Fruit fly (Drosophila melanogaster) whole organism: ENCODE data around the gene Hipk.

Experiments
- CG8478 ChIP-seq: fragments of >200 bp; optimal IDR thresholded peaks from 2 replicates; lab custom pipeline; 2018; ENCODE audit warnings: inconsistent platforms
- Dll ChIP-seq: fragments of >200 bp; optimal IDR thresholded peaks from 2 replicates; lab custom pipeline; 2017
- EcR ChIP-seq, 2 experiments: fragments of >200 bp; optimal IDR thresholded peaks; 2 replicates each; lab custom pipeline; 2017; ENCODE audit warnings: missing biosample characterization in 2 of 2, missing genetic modification characterization in 2 of 2, missing genetic modification reagents in 2 of 2
- pan ChIP-seq: fragments of >200 bp; optimal IDR thresholded peaks from 2 replicates; lab custom pipeline; 2017
- psq ChIP-seq: fragments of >200 bp; optimal IDR thresholded peaks from 2 replicates; lab custom pipeline; 2017
- usp ChIP-seq: fragments of >200 bp; optimal IDR thresholded peaks from 2 replicates; lab custom pipeline; 2017; ENCODE audit warnings: missing biosample characterization, missing genetic modification characterization, mixed read lengths

The Hipk gene

dm6 chr3L:520465-521216 is 22.2 kb upstream of the Hipk start:
- TF ChIP-seq CG8478 (lab: Kevin White, UChicago) (no peak), pan (lab: Kevin White, UChicago) (no peak), Dll (lab: Kevin White, UChicago) (no peak), psq (lab: Kevin White, UChicago) (no peak), usp (GFP tag; lab: Kevin White, UChicago) (no peak), EcR (GFP tag; optimal IDR thresholded peaks at IDR 0.05; lab: Kevin White, UChicago) (no peak)

- TF ChIP-seq psq (lab: Kevin White, UChicago) (no peak), usp (GFP tag; lab: Kevin White, UChicago) (no peak), EcR (GFP tag; optimal IDR thresholded peaks at IDR 0.05; lab: Kevin White, UChicago) (no peak), Dll (lab: Kevin White, UChicago) (no peak), pan (lab: Kevin White, UChicago) (no peak), CG8478 (lab: Kevin White, UChicago) (no peak)
These were observed 18.6 kb upstream of the Hipk start for dm6 chr3L:524246-524645.

DNA sequence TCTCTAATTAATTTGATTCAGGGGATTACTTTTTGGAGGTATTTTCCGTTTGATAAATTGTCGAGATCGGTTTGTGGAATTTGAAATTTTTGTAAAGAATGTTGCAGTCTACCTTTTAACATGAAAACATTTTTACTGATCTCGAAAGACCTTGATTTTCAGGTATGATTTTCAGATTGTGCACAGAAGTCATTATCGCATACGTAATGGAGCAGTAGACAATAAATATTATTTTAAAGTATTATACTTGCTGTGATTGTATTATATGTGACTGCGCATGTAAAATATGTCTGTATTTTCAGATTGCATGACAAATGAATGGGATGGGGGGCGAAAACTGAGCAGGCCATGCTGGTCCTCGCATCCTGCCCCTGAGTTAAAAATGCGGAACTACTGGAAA is 14.8 kb upstream of the Hipk start, which contains the start of gene CG34269:
Gene CG34269 (plus strand): TSS at position 301 of the 400 bp plus-strand sequence.
- no peak for TF ChIP-seq psq (lab: Kevin White, UChicago)
- no peak for TF ChIP-seq usp (GFP tag; lab: Kevin White, UChicago)
- TF ChIP-seq CG8478 (lab: Kevin White, UChicago) = no peak
- no peak for TF ChIP-seq EcR (GFP tag; optimal IDR thresholded peaks at IDR 0.05; lab: Kevin White, UChicago)
- no peak for TF ChIP-seq Dll (lab: Kevin White, UChicago)
- no peak for TF ChIP-seq pan (lab: Kevin White, UChicago)

DNA sequence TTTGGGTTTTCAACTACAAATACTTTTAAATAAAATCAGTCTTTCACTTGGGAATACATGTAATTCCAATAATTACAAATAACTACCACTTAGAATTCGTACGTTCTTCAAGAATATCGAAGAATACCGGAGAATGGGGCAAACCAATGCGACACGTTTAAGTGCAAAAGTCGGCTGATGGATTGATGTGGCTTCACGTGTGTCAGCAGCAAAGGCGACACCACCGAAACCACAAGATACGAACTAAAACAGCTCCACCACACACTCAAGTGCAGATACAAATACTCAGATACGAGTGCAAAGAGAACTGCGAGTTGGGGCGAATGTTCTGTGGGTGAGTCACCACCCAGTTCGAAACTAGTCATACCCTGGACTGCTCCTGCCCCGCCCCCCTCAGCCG is 12.0 kb upstream of the Hipk start:
- TF ChIP-seq EcR (GFP tag; optimal IDR thresholded peaks at IDR 0.05; lab: Kevin White, UChicago) (no peak), Dll (lab: Kevin White, UChicago) (no peak), usp (GFP tag; lab: Kevin White, UChicago) (no peak), CG8478 (lab: Kevin White, UChicago) (no peak), psq (lab: Kevin White, UChicago) (no peak), pan (lab: Kevin White, UChicago) (no peak)

DNA sequence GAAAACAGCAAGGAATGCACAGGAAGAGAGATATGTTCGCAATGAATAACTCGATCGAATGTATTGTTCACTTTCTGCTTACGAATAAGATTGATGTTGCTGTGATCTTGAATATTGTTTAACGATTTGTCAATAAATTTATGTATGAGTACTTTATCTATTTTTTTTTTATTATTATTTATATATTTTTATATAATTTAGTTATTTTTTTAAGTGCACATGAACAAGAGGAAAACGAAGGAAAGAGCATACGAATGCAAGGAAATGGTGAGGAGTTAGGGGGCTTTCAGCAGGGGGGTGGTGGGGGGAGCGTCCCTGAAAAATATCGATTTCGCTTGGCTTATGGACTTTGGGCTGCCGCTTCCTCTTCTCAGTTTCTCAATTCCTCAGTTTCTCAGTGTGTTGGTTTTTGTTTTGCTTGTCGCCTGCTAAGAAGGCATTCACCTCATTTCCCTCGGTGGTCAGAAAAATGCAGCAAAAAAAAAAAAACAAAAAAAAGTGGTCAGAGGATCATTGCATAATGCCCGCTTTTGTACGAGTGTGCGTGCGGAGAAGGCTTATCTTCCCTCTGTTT is 11.5 kb upstream of the Hipk start:
- no peak for TF ChIP-seq CG8478 (lab: Kevin White, UChicago)
- peak; percentile 22 to 75 for TF ChIP-seq EcR (GFP tag; optimal IDR thresholded peaks at IDR 0.05; lab: Kevin White, UChicago)

DNA sequence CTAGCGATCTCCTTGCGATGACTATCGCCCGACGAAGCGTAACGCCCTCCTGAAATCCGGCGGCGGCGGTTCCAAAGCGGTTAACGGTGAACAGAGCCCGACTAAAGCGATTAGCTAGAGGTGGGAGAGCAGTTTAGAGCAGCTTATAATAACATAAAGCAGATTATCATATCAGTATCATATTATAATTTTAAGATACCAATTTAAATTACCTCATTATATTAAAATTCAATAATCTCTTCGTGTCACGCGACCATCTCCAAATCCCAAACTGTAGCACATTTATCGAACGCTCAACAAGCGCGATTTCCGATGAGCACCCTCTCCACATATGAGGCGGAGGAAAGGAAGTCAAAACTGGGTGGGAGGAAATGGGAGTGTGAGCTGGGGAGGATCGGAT is 9.1 kb upstream of the Hipk start:
- TF ChIP-seq Dll (lab: Kevin White, UChicago) (no peak), usp (GFP tag; lab: Kevin White, UChicago) (no peak), pan (lab: Kevin White, UChicago) (no peak), psq (lab: Kevin White, UChicago) (no peak), EcR (GFP tag; optimal IDR thresholded peaks at IDR 0.05; lab: Kevin White, UChicago) (no peak), CG8478 (lab: Kevin White, UChicago) (no peak)

- TF ChIP-seq psq (lab: Kevin White, UChicago) (no peak), Dll (lab: Kevin White, UChicago) (no peak)
These were observed 6.8 kb upstream of the Hipk start for dm6 chr3L:536104-536503.

dm6 chr3L:539383-540088 is 3.3 kb upstream of the Hipk start:
- no peak for TF ChIP-seq pan (lab: Kevin White, UChicago)
- TF ChIP-seq EcR (GFP tag; optimal IDR thresholded peaks at IDR 0.05; lab: Kevin White, UChicago) = no peak
- no peak for TF ChIP-seq usp (GFP tag; lab: Kevin White, UChicago)
- TF ChIP-seq psq (lab: Kevin White, UChicago) = no peak
- no peak for TF ChIP-seq Dll (lab: Kevin White, UChicago)
- TF ChIP-seq CG8478 (lab: Kevin White, UChicago) = no peak

- TF ChIP-seq EcR (GFP tag; optimal IDR thresholded peaks at IDR 0.05; lab: Kevin White, UChicago) (no peak), CG8478 (lab: Kevin White, UChicago) (no peak), pan (lab: Kevin White, UChicago) (no peak), Dll (lab: Kevin White, UChicago) (no peak), psq (lab: Kevin White, UChicago) (no peak), usp (GFP tag; lab: Kevin White, UChicago) (no peak)
These were observed 2.8 kb upstream of the Hipk start for dm6 chr3L:540089-540407.

DNA sequence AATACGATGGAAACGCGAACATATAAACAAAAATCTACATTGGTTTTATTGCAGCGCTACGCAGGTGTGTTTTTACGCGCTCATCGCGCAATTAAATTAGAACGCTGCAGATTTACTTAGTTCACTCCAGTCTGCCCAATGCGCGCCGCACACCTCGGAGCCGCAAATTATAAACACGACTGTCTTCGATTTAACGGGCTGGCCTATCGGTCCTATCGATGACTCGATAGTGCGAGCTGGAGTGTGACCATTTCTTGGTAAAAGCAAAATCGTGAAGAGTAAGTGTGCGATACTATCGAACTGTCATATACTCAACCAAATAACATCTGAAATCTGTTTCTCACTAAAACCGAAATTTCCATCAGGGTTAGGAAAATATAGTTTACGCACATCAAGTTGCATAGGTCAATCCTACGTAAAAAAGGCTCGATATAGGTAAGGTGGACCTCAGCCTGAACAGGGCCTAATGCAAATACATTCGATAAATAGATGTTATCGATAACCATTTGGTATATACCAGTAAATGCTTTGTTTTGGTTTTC is 2.4 kb upstream of the Hipk start, which contains the start of the genes klar and BORCS6:
Gene klar (minus strand): TSS at position 183 of the 542 bp plus-strand sequence.
Gene BORCS6 (plus strand): TSS at position 420 of the 542 bp plus-strand sequence.
- TF ChIP-seq Dll (lab: Kevin White, UChicago) = no peak
- TF ChIP-seq EcR (GFP tag; optimal IDR thresholded peaks at IDR 0.05; lab: Kevin White, UChicago) = peak in 1 of 2 experiments; percentile 2
- no peak for TF ChIP-seq pan (lab: Kevin White, UChicago)

DNA sequence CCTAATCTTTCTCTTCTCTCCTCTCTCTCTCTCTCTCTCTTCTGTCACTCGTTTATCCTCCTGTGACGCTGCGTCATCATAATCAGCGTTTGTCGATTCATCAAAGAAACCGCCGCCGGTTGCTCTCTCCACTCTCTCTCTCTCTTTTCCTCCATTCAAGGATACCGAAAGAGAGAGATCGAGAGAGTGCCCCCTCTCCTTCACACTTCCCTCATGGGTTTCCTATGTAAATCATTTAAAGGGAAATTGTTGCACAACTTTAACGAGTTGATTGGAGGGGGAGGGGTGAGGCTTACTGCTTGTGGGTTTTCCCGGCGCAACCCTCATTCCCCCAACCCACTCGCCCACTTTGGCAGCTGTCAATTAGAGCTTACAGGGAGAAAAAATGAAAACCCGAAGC is 1.3 kb downstream of the Hipk start:
- TF ChIP-seq usp (GFP tag; lab: Kevin White, UChicago) = no peak
- no peak for TF ChIP-seq CG8478 (lab: Kevin White, UChicago)
- TF ChIP-seq EcR (GFP tag; optimal IDR thresholded peaks at IDR 0.05; lab: Kevin White, UChicago) = no peak
- TF ChIP-seq psq (lab: Kevin White, UChicago) = no peak
- TF ChIP-seq pan (lab: Kevin White, UChicago) = peak; percentile 61
- no peak for TF ChIP-seq Dll (lab: Kevin White, UChicago)
